Fruit fly (Drosophila melanogaster): ENCODE results near the gene CG42353.

The CG42353 gene

DNA sequence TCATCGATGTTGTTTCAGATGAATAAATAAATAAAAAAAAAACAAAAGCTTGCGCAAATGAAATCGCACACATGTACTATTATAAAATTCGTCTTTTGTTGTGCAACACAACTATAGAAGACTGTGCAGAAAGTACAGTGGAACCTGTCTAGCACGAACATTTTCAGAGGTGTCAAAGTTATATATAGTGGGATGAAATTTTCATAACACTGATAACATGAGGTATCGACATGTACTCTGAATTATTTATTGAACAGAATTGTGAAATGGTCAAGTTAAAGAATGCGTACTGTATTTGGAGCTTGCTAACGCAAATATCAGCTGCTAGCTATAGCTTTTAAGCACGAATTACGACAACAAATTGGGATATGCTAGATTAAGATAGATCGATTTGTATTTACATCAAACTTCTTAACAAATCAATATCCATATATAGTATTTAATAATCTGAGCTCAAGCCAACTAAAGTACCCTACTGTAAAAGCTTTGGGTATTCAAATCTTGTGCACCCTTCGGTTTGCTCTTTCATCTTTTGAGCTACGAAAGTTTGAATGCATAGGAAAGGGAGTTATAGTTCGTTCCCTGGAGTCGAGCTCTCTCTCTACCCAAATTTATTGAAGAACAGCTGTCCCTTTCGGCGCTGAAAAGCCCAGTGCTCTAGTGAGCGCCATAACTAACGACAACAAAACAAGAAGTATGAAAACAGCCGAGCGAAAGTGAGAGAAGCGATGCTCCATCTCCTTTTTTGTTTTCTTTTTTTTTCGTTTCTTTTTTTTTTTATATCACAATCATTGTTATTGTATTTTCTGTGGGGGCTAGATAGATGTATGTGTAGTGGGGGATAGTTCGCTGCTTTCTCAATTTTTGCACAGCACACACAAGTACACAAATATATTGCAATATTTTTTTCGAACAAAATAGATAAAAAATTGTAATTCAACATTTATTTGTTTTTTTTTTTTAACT, 14.3 kb downstream of the CG42353 start (continued):
- TF ChIP-seq CG13424 (tag; optimal IDR thresholded peaks at IDR 0.05), result peak; percentile 94
- peak; percentile 12 for TF ChIP-seq ac (GFP tag; optimal IDR thresholded peaks at IDR 0.05)
- TF ChIP-seq CG33213 (GFP tag; optimal IDR thresholded peaks at IDR 0.05), result peak; percentile 89
- TF ChIP-seq bigmax (GFP tag; optimal IDR thresholded peaks at IDR 0.05), result no peak
- TF ChIP-seq CG16815 (GFP tag; optimal IDR thresholded peaks at IDR 0.05), result peak; percentile 70
- TF ChIP-seq ash1 (GFP tag; optimal IDR thresholded peaks at IDR 0.05), result peak; percentile 60
- peak; percentile 83 for TF ChIP-seq CG16863 (GFP tag; optimal IDR thresholded peaks at IDR 0.05)
- peak; percentile 83 for TF ChIP-seq Nf-YA (GFP tag; IDR thresholded peaks at IDR 0.05)
- TF ChIP-seq CG12299 (tag; optimal IDR thresholded peaks at IDR 0.05), result peak; percentile 85
- no peak; the same call in 1 of the 2 replicates for TF ChIP-seq gt (GFP tag; IDR thresholded peaks at IDR 0.05)
- TF ChIP-seq CG4730 (GFP tag; IDR thresholded peaks at IDR 0.05), result peak; percentile 78
- peak; percentile 60 for TF ChIP-seq Nf-YB (GFP tag; optimal IDR thresholded peaks at IDR 0.05)
- peak; percentile 92 for TF ChIP-seq gem (tag; optimal IDR thresholded peaks at IDR 0.05)
- TF ChIP-seq chif (GFP tag; optimal IDR thresholded peaks at IDR 0.05), result peak; percentile 85 to 89
- TF ChIP-seq HLHmδ (GFP tag; optimal IDR thresholded peaks at IDR 0.05), result no peak
- TF ChIP-seq inv (GFP tag; IDR thresholded peaks at IDR 0.05; ENCODE audit: partially characterized antibody), result no peak
- TF ChIP-seq MBD-R2 (GFP tag; IDR thresholded peaks at IDR 0.05), result peak; percentile 81
- no peak for TF ChIP-seq z (GFP tag; IDR thresholded peaks at IDR 0.05)
- peak; percentile 72; the same call in 1 of the 3 replicates for TF ChIP-seq jigr1 (GFP tag; IDR thresholded peaks at IDR 0.05)
- peak; percentile 91 for TF ChIP-seq zfh1 (GFP tag; IDR thresholded peaks at IDR 0.05)
- no peak for TF ChIP-seq hbn (GFP tag; IDR thresholded peaks at IDR 0.05; ENCODE audit: partially characterized antibody)
- TF ChIP-seq Hmr (GFP tag; optimal IDR thresholded peaks at IDR 0.05), result peak; percentile 93
- TF ChIP-seq jumu (GFP tag; optimal IDR thresholded peaks at IDR 0.05), result peak; percentile 83
- no peak for TF ChIP-seq Stat92E (GFP tag; optimal IDR thresholded peaks at IDR 0.05)
- TF ChIP-seq CG33557 (GFP tag; optimal IDR thresholded peaks at IDR 0.05), result peak; percentile 37
- peak; percentile 98 for TF ChIP-seq Ets65A (GFP tag)
- TF ChIP-seq E2f1 (GFP tag; IDR thresholded peaks at IDR 0.05), result peak; percentile 92
- peak; percentile 93 for TF ChIP-seq PHDP (tag; optimal IDR thresholded peaks at IDR 0.05)
- peak; percentile 69 for TF ChIP-seq CG10321 (GFP tag; IDR thresholded peaks at IDR 0.05)
- peak; percentile 69 for TF ChIP-seq CG4707 (GFP tag; optimal IDR thresholded peaks at IDR 0.05)
- peak; percentile 87 for TF ChIP-seq nmo (GFP tag; optimal IDR thresholded peaks at IDR 0.05)
- TF ChIP-seq tna (GFP tag; IDR thresholded peaks at IDR 0.05; ENCODE audit: partially characterized antibody), result no peak
- peak; percentile 85 for TF ChIP-seq CG4854 (GFP tag; optimal IDR thresholded peaks at IDR 0.05)
- no peak for TF ChIP-seq fru (optimal IDR thresholded peaks at IDR 0.05)
- peak; percentile 84 for TF ChIP-seq Atf-2 (GFP tag; optimal IDR thresholded peaks at IDR 0.05)
- TF ChIP-seq CG18764 (GFP tag; optimal IDR thresholded peaks at IDR 0.05), result peak; percentile 79
- peak; percentile 70 for TF ChIP-seq shn (GFP tag; optimal IDR thresholded peaks at IDR 0.05)
- peak; percentile 78 for TF ChIP-seq peb (GFP tag; IDR thresholded peaks at IDR 0.05)
- peak; percentile 62 for TF ChIP-seq HmgD (GFP tag; optimal IDR thresholded peaks at IDR 0.05)
- peak; percentile 90; the same call in 2 of the 3 replicates for TF ChIP-seq Mrtf (GFP tag; IDR thresholded peaks at IDR 0.05)
- no peak for TF ChIP-seq pros (GFP tag; optimal IDR thresholded peaks at IDR 0.05)
- peak; percentile 46 for TF ChIP-seq YL-1 (GFP tag; optimal IDR thresholded peaks at IDR 0.05)
- TF ChIP-seq Chrac-16 (GFP tag; optimal IDR thresholded peaks at IDR 0.05), result peak; percentile 85
- peak; percentile 94 for TF ChIP-seq CG2120 (GFP tag; optimal IDR thresholded peaks at IDR 0.05)
- no peak for TF ChIP-seq HLH4C (GFP tag; IDR thresholded peaks at IDR 0.05; ENCODE audit: partially characterized antibody)
- peak; percentile 88 for TF ChIP-seq CG17328 (GFP tag; IDR thresholded peaks at IDR 0.05)
- peak; percentile 75 for TF ChIP-seq cas (GFP tag; IDR thresholded peaks at IDR 0.05)
- TF ChIP-seq tap (tag; optimal IDR thresholded peaks at IDR 0.05), result peak; percentile 92
